Worm (Caenorhabditis elegans) whole organism, early embryonic: ENCODE measurements around the gene twk-45.

Experiments
- B0310.2 ChIP-seq: sonication (generic microtip); optimal IDR thresholded peaks from 2 replicates; lab custom pipeline; 2016; ENCODE audit warnings: mild to moderate bottlenecking, missing genetic modification characterization, missing compliant biosample characterization
- F13C5.2 ChIP-seq: sonication (generic microtip); optimal IDR thresholded peaks from 2 replicates; lab custom pipeline; 2017; ENCODE audit warnings: mild to moderate bottlenecking, missing genetic modification characterization, inconsistent platforms, missing compliant biosample characterization
- aly-1 ChIP-seq: sonication (generic microtip); optimal IDR thresholded peaks from 2 replicates; lab custom pipeline; 2016; ENCODE audit warnings: missing genetic modification characterization, missing compliant biosample characterization
- ama-1 ChIP-seq: fragments of 150-350 bp; optimal IDR thresholded peaks from 2 replicates; lab custom pipeline; 2014
- ceh-13 ChIP-seq: fragments of 200-800 bp; sonication (Bioruptor generic); optimal IDR thresholded peaks from 2 replicates; lab custom pipeline; 2018; ENCODE audit warnings: mild to moderate bottlenecking, missing genetic modification characterization, missing compliant biosample characterization
- ceh-36 ChIP-seq: sonication (generic microtip); optimal IDR thresholded peaks from 2 replicates; lab custom pipeline; 2016; ENCODE audit warnings: missing genetic modification characterization, inconsistent platforms, missing compliant biosample characterization
- ets-7 ChIP-seq: sonication (generic microtip); optimal IDR thresholded peaks from 2 replicates; lab custom pipeline; 2016; ENCODE audit warnings: missing genotype, missing genetic modification characterization, missing compliant biosample characterization
- flt-1 ChIP-seq: fragments of 200-800 bp; sonication (Bioruptor generic); IDR thresholded peaks from 2 replicates; pipeline ENCODE4 v1.3.6; 2022; ENCODE audit warnings: missing genetic modification characterization, missing compliant biosample characterization
- hmbx-1 ChIP-seq: sonication (generic microtip); optimal IDR thresholded peaks from 2 replicates; lab custom pipeline; 2016; ENCODE audit warnings: mild to moderate bottlenecking, missing genetic modification characterization, missing compliant biosample characterization
- hmg-4 ChIP-seq: fragments of 200-800 bp; sonication (Bioruptor generic); optimal IDR thresholded peaks from 2 replicates; lab custom pipeline; 2018; ENCODE audit warnings: mild to moderate bottlenecking, missing genetic modification characterization, missing compliant biosample characterization
- hnd-1 ChIP-seq: sonication (generic microtip); optimal IDR thresholded peaks from 2 replicates; lab custom pipeline; 2016; ENCODE audit warnings: missing genetic modification characterization, missing compliant biosample characterization
- pes-1 ChIP-seq: fragments of 200-800 bp; sonication (Bioruptor generic); IDR thresholded peaks from 2 replicates; pipeline ENCODE4 v1.3.6; 2022; ENCODE audit warnings: missing genetic modification reagents, missing genetic modification characterization, missing compliant biosample characterization
- scrt-1 ChIP-seq: fragments of 200-800 bp; sonication (Bioruptor generic); IDR thresholded peaks from 2 replicates; pipeline ENCODE4 v1.3.6; 2022; ENCODE audit warnings: missing genetic modification characterization, missing compliant biosample characterization
- sea-1 ChIP-seq: fragments of 200-800 bp; sonication (Bioruptor generic); conservative IDR thresholded peaks from 2 replicates; pipeline ENCODE4 v1.3.6; 2022; ENCODE audit warnings: missing genetic modification characterization, missing compliant biosample characterization
- tbx-11 ChIP-seq: fragments of 200-800 bp; sonication (Bioruptor generic); IDR thresholded peaks from 2 replicates; pipeline ENCODE4 v1.3.6; 2022; ENCODE audit warnings: missing genetic modification characterization, missing compliant biosample characterization
- tbx-37 ChIP-seq: fragments of 200-800 bp; sonication (Bioruptor generic); conservative IDR thresholded peaks from 2 replicates; pipeline ENCODE4 v1.3.6; 2022; ENCODE audit warnings: missing genetic modification reagents, missing genetic modification characterization, missing compliant biosample characterization
- tra-4 ChIP-seq: sonication (generic microtip); optimal IDR thresholded peaks from 2 replicates; lab custom pipeline; 2017; ENCODE audit warnings: missing genetic modification characterization, missing compliant biosample characterization

twk-45 gene

DNA sequence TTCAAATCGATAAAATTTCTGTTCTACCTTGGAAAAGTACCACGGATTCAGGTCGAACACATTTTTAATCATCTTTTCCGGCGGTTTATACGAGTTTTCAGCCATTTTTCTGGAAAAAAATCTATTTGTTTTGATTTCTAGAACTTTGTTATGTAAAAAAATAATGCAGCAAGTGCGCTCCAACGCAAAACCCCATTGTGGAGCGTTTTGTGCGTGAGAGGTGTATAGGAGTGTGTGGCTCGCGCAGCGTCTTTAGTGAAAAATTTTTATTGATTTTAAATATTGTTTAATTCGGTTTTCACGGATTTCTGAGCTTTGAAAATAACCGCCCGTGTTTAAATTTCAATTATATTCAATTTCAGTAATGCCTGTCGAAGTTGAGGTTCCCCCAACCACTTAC, 15.9 kb downstream of the twk-45 start, which contains the start of gene Y71H2AM.20:
Y71H2AM.20 (minus strand) TSS at position 109 of the 400 bp plus-strand sequence.
- TF ChIP-seq hmg-4 (GFP tag; lab: Kevin White, UChicago) (peak; percentile 28), B0310.2 (tag; lab: Kevin White, UChicago) (peak; percentile 44), flt-1 (0 out of 2 replicates have a peak, but pooled peaks have one; percentile 53), ceh-36 (peak; percentile 58), tra-4 (tag; lab: Kevin White, UChicago) (peak; percentile 5), ama-1 (lab: Kevin White, UChicago) (no peak), F13C5.2 (tag; lab: Kevin White, UChicago) (peak; percentile 87), aly-1 (tag; lab: Kevin White, UChicago) (no peak), ceh-13 (GFP tag; lab: Kevin White, UChicago) (no peak), sea-1 (peak; percentile 72), ets-7 (no peak), pes-1 (peak; percentile 73), tbx-11 (0 out of 2 replicates have a peak, but pooled peaks have one; percentile 38), tbx-37 (peak; percentile 37; the same call in 1 of the 2 replicates), hnd-1 (tag; lab: Kevin White, UChicago) (no peak), scrt-1 (GFP tag; lab: Robert Waterston, UW) (0 out of 2 replicates have a peak, but pooled peaks have one; percentile 55), hmbx-1 (tag; lab: Kevin White, UChicago) (no peak)

DNA sequence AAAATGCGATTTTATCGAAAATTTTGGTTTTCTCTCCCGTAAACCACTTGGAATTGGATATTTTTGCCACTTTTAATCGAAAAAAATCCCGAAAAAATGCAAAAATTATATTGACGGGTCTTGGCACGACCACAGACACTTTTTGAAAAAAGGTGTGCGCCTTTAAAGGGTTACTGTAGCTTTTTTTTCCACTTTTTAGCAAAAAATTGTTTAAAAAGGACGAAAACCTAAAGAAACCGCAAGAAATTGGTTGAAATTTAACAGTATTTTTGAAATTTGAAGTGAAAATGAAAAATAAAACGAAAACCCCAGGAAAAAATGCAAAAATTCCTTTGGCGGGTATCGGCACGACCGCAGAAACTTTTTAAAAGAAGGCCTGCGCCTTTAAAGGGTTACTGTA, 19.9 kb downstream of the twk-45 start:
- TF ChIP-seq F13C5.2 (tag; lab: Kevin White, UChicago) (no peak), aly-1 (tag; lab: Kevin White, UChicago) (no peak), tra-4 (tag; lab: Kevin White, UChicago) (no peak), sea-1 (no peak), pes-1 (no peak), flt-1 (no peak), hmg-4 (GFP tag; lab: Kevin White, UChicago) (no peak), scrt-1 (GFP tag; lab: Robert Waterston, UW) (no peak), hmbx-1 (tag; lab: Kevin White, UChicago) (no peak), ceh-36 (no peak), ceh-13 (GFP tag; lab: Kevin White, UChicago) (no peak), hnd-1 (tag; lab: Kevin White, UChicago) (no peak), ama-1 (lab: Kevin White, UChicago) (no peak), tbx-37 (no peak), tbx-11 (no peak), ets-7 (no peak), B0310.2 (tag; lab: Kevin White, UChicago) (no peak)

DNA sequence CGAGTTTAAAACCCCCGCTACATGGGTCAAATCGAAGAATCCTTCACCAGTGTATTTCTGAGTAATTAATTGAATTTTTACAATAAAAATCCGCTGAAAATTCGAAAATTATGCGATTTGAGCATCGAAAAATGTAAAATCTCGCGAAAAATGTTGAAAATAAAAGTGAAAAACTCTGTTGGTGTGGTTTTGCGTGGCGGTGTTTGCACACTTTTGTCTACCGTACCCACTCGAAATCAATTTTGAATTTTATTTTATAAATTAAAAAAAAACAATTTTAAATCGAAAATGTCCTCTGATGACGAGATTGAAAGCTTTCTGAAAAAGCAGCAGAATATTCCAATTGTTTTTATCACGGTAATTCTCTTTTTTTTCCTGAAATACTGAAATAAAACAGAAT, 20.9 kb downstream of the twk-45 start, which contains the start of gene Y71H2AM.6:
Y71H2AM.6 (plus strand) TSS at position 264 of the 400 bp plus-strand sequence.
- TF ChIP-seq F13C5.2 (tag; lab: Kevin White, UChicago), result peak; percentile 20
- no peak for TF ChIP-seq ets-7
- TF ChIP-seq flt-1, result no peak

DNA sequence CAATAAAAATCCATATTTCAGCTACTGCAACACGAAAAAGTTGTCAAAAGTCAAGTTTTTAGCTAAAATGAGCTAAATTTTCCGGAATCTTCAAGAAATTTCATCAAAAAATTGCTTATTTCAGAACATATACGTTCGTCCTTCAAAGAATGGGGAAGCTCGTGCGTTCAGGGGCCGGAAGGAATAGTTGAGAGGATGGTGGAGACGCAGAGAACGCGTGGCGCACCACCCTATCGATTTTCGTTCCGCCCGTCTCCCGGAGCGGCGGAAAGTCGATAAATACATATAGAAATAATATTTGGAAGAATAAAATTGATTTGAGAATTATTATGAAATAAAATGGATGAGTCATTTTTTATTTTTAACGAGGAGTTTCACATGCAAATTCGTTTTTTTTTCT, 21.4 kb downstream of the twk-45 start:
- TF ChIP-seq ceh-13 (GFP tag; lab: Kevin White, UChicago), result no peak
- TF ChIP-seq ets-7, result peak; percentile 76

DNA sequence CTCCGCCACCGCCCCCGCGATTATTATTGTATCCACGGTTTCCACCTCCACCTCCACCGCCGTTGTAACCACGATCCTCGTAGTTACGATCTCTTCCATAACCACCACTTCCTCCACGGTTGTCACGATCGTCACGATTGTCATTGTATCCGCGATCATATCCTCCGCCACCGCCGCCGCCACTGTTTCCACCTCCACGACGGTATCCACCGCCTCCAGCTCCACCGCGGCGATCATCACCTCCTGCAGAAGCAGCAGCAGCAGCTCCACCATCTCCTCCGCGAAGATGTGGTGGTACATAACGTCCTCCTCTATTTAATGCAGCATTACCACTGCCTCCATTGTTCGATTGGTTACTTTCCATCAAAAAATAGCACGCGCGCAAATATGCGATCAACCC, 23.0 kb downstream of the twk-45 start, which contains the start of gene laf-1:
laf-1 (minus strand) TSS at position 399 of the 400 bp plus-strand sequence.
- TF ChIP-seq B0310.2 (tag; lab: Kevin White, UChicago) (no peak), aly-1 (tag; lab: Kevin White, UChicago) (no peak), F13C5.2 (tag; lab: Kevin White, UChicago) (no peak), flt-1 (no peak), hmg-4 (GFP tag; lab: Kevin White, UChicago) (no peak), ceh-36 (no peak), hnd-1 (tag; lab: Kevin White, UChicago) (no peak), hmbx-1 (tag; lab: Kevin White, UChicago) (no peak)

DNA sequence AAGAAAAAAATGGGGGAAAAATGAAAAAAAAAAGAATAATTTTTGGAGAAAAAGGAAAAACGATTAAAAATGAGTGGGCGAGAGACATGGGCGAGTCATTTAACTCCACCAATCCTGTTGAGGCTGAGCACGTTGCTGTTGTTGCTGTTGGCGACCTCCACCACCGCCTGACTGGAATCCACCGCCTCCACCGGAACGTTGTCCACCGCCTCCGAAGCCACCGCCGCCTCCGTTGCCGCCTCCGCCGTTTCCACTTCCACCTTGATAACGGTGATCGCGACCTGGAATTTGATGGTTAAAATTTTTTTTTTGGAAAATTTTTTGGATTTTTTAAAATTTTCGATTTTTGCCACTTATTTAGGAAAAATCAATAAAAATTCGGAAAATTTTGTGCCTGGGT, 30.9 kb downstream of the twk-45 start:
- TF ChIP-seq B0310.2 (tag; lab: Kevin White, UChicago) (no peak), ceh-13 (GFP tag; lab: Kevin White, UChicago) (no peak), F13C5.2 (tag; lab: Kevin White, UChicago) (no peak), ama-1 (lab: Kevin White, UChicago) (no peak), tra-4 (tag; lab: Kevin White, UChicago) (no peak), pes-1 (no peak), scrt-1 (GFP tag; lab: Robert Waterston, UW) (no peak), hnd-1 (tag; lab: Kevin White, UChicago) (no peak), hmbx-1 (tag; lab: Kevin White, UChicago) (no peak), aly-1 (tag; lab: Kevin White, UChicago) (no peak), tbx-11 (no peak), flt-1 (no peak), ceh-36 (no peak), hmg-4 (GFP tag; lab: Kevin White, UChicago) (no peak), sea-1 (no peak), ets-7 (no peak), tbx-37 (no peak)

- no peak for TF ChIP-seq ets-7
- no peak for TF ChIP-seq aly-1 (tag; lab: Kevin White, UChicago)
- TF ChIP-seq flt-1, result no peak
- no peak for TF ChIP-seq F13C5.2 (tag; lab: Kevin White, UChicago)
- no peak for TF ChIP-seq hmbx-1 (tag; lab: Kevin White, UChicago)
- no peak for TF ChIP-seq tbx-11
- TF ChIP-seq ama-1 (lab: Kevin White, UChicago), result no peak
These were observed 32.6 kb downstream of the twk-45 start for ce11 chrIII:2769078-2769477.

ce11 chrIII:2768635-2769034, 33.1 kb downstream of the twk-45 start, which contains the start of gene swsn-3:
swsn-3 (minus strand) TSS chrIII:2768679.
- TF ChIP-seq sea-1, result peak; percentile 86
- TF ChIP-seq ceh-13 (GFP tag; lab: Kevin White, UChicago), result peak; percentile 70
- TF ChIP-seq ceh-36, result peak; percentile 75
- TF ChIP-seq tbx-11, result peak; percentile 81
- peak; percentile 73; the same call in 1 of the 2 replicates for TF ChIP-seq flt-1
- no peak for TF ChIP-seq ama-1 (lab: Kevin White, UChicago)
- peak; percentile 61 for TF ChIP-seq B0310.2 (tag; lab: Kevin White, UChicago)
- TF ChIP-seq tra-4 (tag; lab: Kevin White, UChicago), result peak; percentile 55
- peak; percentile 96 for TF ChIP-seq F13C5.2 (tag; lab: Kevin White, UChicago)
- TF ChIP-seq hmbx-1 (tag; lab: Kevin White, UChicago), result peak; percentile 44
- TF ChIP-seq pes-1, result peak; percentile 87
- peak; percentile 80 for TF ChIP-seq aly-1 (tag; lab: Kevin White, UChicago)
- TF ChIP-seq hmg-4 (GFP tag; lab: Kevin White, UChicago), result peak; percentile 79
- TF ChIP-seq ets-7, result peak; percentile 58
- peak; percentile 84 for TF ChIP-seq scrt-1 (GFP tag; lab: Robert Waterston, UW)
- peak; percentile 68 for TF ChIP-seq hnd-1 (tag; lab: Kevin White, UChicago)
- peak; percentile 79 for TF ChIP-seq tbx-37
